In the genomic region with DNA sequence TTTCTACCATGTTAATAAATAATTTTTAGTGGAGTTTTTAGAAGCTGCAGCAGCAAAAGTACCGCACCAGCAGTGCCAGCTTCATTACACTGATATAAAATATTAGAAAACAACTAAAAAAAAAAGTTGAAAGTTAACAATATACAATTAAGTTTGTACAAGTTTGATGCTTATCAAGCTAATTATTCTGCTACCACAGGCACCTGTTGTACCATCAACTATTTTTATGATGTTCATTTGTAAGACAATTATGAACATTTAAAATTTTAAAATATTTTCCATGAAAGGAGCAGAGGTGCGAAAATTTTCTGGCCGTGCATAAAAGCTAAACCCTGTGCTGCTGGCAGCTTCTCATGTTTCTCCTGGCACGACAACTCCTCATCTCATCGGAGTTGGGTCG, we compare ENCODE assay signal across 4 fruit fly cellular contexts.
TF ChIP-seq lines count a peak whose summit lies in the region.

No protein-coding gene starts in this region.

- no peak for TF ChIP-seq CTCF in whole organism, embryonic (GFP tag; optimal IDR thresholded peaks at IDR 0.05; lab: Kevin White, UChicago)

TF ChIP-seq in whole organism, embryonic, 481 proteins besides CTCF, POLR2A, EP300 and RAD21:
- TF ChIP-seq Dek (tag; optimal IDR thresholded peaks at IDR 0.05; lab: Kevin White, UChicago) (no peak), CG13287 (GFP tag; IDR thresholded peaks at IDR 0.05; lab: Robert Waterston, UW; ENCODE audit: partially characterized antibody) (no peak), CG9727 (GFP tag; optimal IDR thresholded peaks at IDR 0.05; lab: Kevin White, UChicago) (no peak), lbe (GFP tag; optimal IDR thresholded peaks at IDR 0.05; lab: Kevin White, UChicago) (peak; percentile 24), ato (GFP tag; IDR thresholded peaks at IDR 0.05; lab: Robert Waterston, UW; ENCODE audit: partially characterized antibody) (no peak), corto (GFP tag; optimal IDR thresholded peaks at IDR 0.05; lab: Kevin White, UChicago) (peak; percentile 57), Drgx (GFP tag; IDR thresholded peaks at IDR 0.05; lab: Robert Waterston, UW) (peak; percentile 67; the same call in 1 of the 2 replicates), bsh (GFP tag; optimal IDR thresholded peaks at IDR 0.05; lab: Kevin White, UChicago) (peak in 1 of 2 experiments; percentile 73), Med (GFP tag; lab: Kevin White, UChicago) (peak; percentile 12)

TF ChIP-seq in whole organism, prepupa, 60 proteins besides CTCF, POLR2A, EP300 and RAD21 (continues in another document):
- TF ChIP-seq CG6854 (GFP tag; optimal IDR thresholded peaks at IDR 0.05; lab: Kevin White, UChicago) (peak; percentile 82), CG32006 (GFP tag; optimal IDR thresholded peaks at IDR 0.05; lab: Kevin White, UChicago) (peak; percentile 91), CG6808 (GFP tag; optimal IDR thresholded peaks at IDR 0.05; lab: Kevin White, UChicago) (peak; percentile 82), eg (GFP tag; IDR thresholded peaks at IDR 0.05; lab: Robert Waterston, UW) (peak; percentile 55), Blimp-1 (GFP tag; optimal IDR thresholded peaks at IDR 0.05; lab: Kevin White, UChicago) (peak; percentile 53), cyc (GFP tag; optimal IDR thresholded peaks at IDR 0.05; lab: Kevin White, UChicago) (peak; percentile 88), net (GFP tag; optimal IDR thresholded peaks at IDR 0.05; lab: Kevin White, UChicago) (peak; percentile 73), CG10631 (GFP tag; optimal IDR thresholded peaks at IDR 0.05; lab: Kevin White, UChicago) (peak; percentile 77), achi (GFP tag; optimal IDR thresholded peaks at IDR 0.05; lab: Kevin White, UChicago) (peak; percentile 77), Sox102F (GFP tag; optimal IDR thresholded peaks at IDR 0.05; lab: Kevin White, UChicago) (peak; percentile 93), ss (GFP tag; optimal IDR thresholded peaks at IDR 0.05; lab: Kevin White, UChicago) (peak; percentile 48 to 70), Eip93F (GFP tag; optimal IDR thresholded peaks at IDR 0.05; lab: Kevin White, UChicago) (peak; percentile 73), Gug (GFP tag; IDR thresholded peaks at IDR 0.05; lab: Robert Waterston, UW) (peak; percentile 47; the same call in 1 of the 2 replicates), fkh (GFP tag; optimal IDR thresholded peaks at IDR 0.05; lab: Kevin White, UChicago) (no peak), fd59A (GFP tag; optimal IDR thresholded peaks at IDR 0.05; lab: Kevin White, UChicago) (peak; percentile 45), dsx (GFP tag; optimal IDR thresholded peaks at IDR 0.05; lab: Kevin White, UChicago; ENCODE audit: poor library complexity, severe bottlenecking) (peak; percentile 59), CG6276 (GFP tag; optimal IDR thresholded peaks at IDR 0.05; lab: Kevin White, UChicago) (peak; percentile 78), CG11902 (GFP tag; optimal IDR thresholded peaks at IDR 0.05; lab: Kevin White, UChicago) (peak; percentile 68), esn (GFP tag; optimal IDR thresholded peaks at IDR 0.05; lab: Kevin White, UChicago) (peak; percentile 93), Lpt (GFP tag; optimal IDR thresholded peaks at IDR 0.05; lab: Kevin White, UChicago) (peak; percentile 8), spab (GFP tag; optimal IDR thresholded peaks at IDR 0.05; lab: Kevin White, UChicago) (peak; percentile 60), OdsH (GFP tag; optimal IDR thresholded peaks at IDR 0.05; lab: Kevin White, UChicago) (peak; percentile 83), Hr4 (GFP tag; optimal IDR thresholded peaks at IDR 0.05; lab: Kevin White, UChicago) (peak; percentile 73), CG8632 (GFP tag; optimal IDR thresholded peaks at IDR 0.05; lab: Kevin White, UChicago) (peak; percentile 45), svp (GFP tag; lab: Kevin White, UChicago) (peak; percentile 95)

TF ChIP-seq in whole organism, pupa, 21 proteins besides CTCF, POLR2A, EP300 and RAD21:
- peak; percentile 94 for TF ChIP-seq CG14655 (GFP tag; optimal IDR thresholded peaks at IDR 0.05; lab: Kevin White, UChicago)
- TF ChIP-seq CG32121 (GFP tag; IDR thresholded peaks at IDR 0.05; lab: Robert Waterston, UW), result peak; percentile 49; the same call in 1 of the 2 replicates
- no peak for TF ChIP-seq CG10348 (GFP tag; IDR thresholded peaks at IDR 0.05; lab: Robert Waterston, UW)
- TF ChIP-seq D1 (tag; optimal IDR thresholded peaks at IDR 0.05; lab: Kevin White, UChicago), result no peak
- peak; percentile 75 for TF ChIP-seq Pif1A (GFP tag; optimal IDR thresholded peaks at IDR 0.05; lab: Kevin White, UChicago)
- peak; percentile 61 for TF ChIP-seq CG8159 (tag; optimal IDR thresholded peaks at IDR 0.05; lab: Kevin White, UChicago)
- TF ChIP-seq gl (tag; optimal IDR thresholded peaks at IDR 0.05; lab: Kevin White, UChicago), result peak; percentile 64
- TF ChIP-seq Pif1B (GFP tag; optimal IDR thresholded peaks at IDR 0.05; lab: Kevin White, UChicago), result peak; percentile 81
- 0 out of 3 replicates have a peak, but pooled peaks have one; percentile 20 for TF ChIP-seq fd96Ca (GFP tag; IDR thresholded peaks at IDR 0.05; lab: Robert Waterston, UW)
- no peak for TF ChIP-seq CG13204 (GFP tag; optimal IDR thresholded peaks at IDR 0.05; lab: Kevin White, UChicago)
- TF ChIP-seq CG15710 (tag; optimal IDR thresholded peaks at IDR 0.05; lab: Kevin White, UChicago), result peak; percentile 56
- TF ChIP-seq CG8301 (tag; optimal IDR thresholded peaks at IDR 0.05; lab: Kevin White, UChicago), result peak; percentile 91
- TF ChIP-seq rn (GFP tag; IDR thresholded peaks at IDR 0.05; lab: Robert Waterston, UW), result no peak
- TF ChIP-seq CG34367 (tag; optimal IDR thresholded peaks at IDR 0.05; lab: Kevin White, UChicago), result peak; percentile 72
- TF ChIP-seq Snoo (tag; optimal IDR thresholded peaks at IDR 0.05; lab: Kevin White, UChicago), result peak; percentile 39
- no peak for TF ChIP-seq EcR (GFP tag; optimal IDR thresholded peaks at IDR 0.05; lab: Kevin White, UChicago)
- TF ChIP-seq CG9948 (tag; optimal IDR thresholded peaks at IDR 0.05; lab: Kevin White, UChicago), result peak; percentile 87
- peak; percentile 62 for TF ChIP-seq CG4496 (GFP tag; IDR thresholded peaks at IDR 0.05; lab: Robert Waterston, UW)
- TF ChIP-seq CG17806 (tag; optimal IDR thresholded peaks at IDR 0.05; lab: Kevin White, UChicago), result peak; percentile 85
- TF ChIP-seq Ets98B (GFP tag; IDR thresholded peaks at IDR 0.05; lab: Robert Waterston, UW), result peak; percentile 41; the same call in 1 of the 2 replicates
- peak; percentile 14; the same call in 1 of the 2 replicates for TF ChIP-seq CG12605 (GFP tag; IDR thresholded peaks at IDR 0.05; lab: Robert Waterston, UW)

TF ChIP-seq in whole organism, wandering third instar larva, 38 proteins besides CTCF, POLR2A, EP300 and RAD21 (continues in another document):
- TF ChIP-seq dmrt93B (GFP tag; optimal IDR thresholded peaks at IDR 0.05; lab: Kevin White, UChicago), result peak; percentile 80
- peak; percentile 37 to 90 for TF ChIP-seq foxo (GFP tag; optimal IDR thresholded peaks at IDR 0.05; lab: Kevin White, UChicago)
- TF ChIP-seq Hr78 (GFP tag; optimal IDR thresholded peaks at IDR 0.05; lab: Kevin White, UChicago), result no peak
- TF ChIP-seq woc (GFP tag; optimal IDR thresholded peaks at IDR 0.05; lab: Kevin White, UChicago), result peak; percentile 84
- peak; percentile 37 for TF ChIP-seq Jra (GFP tag; optimal IDR thresholded peaks at IDR 0.05; lab: Kevin White, UChicago)
- peak; percentile 85 for TF ChIP-seq br (GFP tag; optimal IDR thresholded peaks at IDR 0.05; lab: Kevin White, UChicago)
- no peak for TF ChIP-seq Dfd (GFP tag; optimal IDR thresholded peaks at IDR 0.05; lab: Kevin White, UChicago)
- no peak for TF ChIP-seq Mio (GFP tag; optimal IDR thresholded peaks at IDR 0.05; lab: Kevin White, UChicago)
- no peak for TF ChIP-seq lola (GFP tag; optimal IDR thresholded peaks at IDR 0.05; lab: Kevin White, UChicago)
- peak; percentile 57 for TF ChIP-seq brk (GFP tag; optimal IDR thresholded peaks at IDR 0.05; lab: Kevin White, UChicago)
- peak; percentile 44 for TF ChIP-seq dsf (GFP tag; optimal IDR thresholded peaks at IDR 0.05; lab: Kevin White, UChicago; ENCODE audit: borderline replicate concordance)
- no peak for TF ChIP-seq dl (GFP tag; optimal IDR thresholded peaks at IDR 0.05; lab: Kevin White, UChicago; ENCODE audit: insufficient read depth in 1 of 2, partially characterized antibody in 2 of 2)
- TF ChIP-seq Rel (GFP tag; optimal IDR thresholded peaks at IDR 0.05; lab: Kevin White, UChicago), result peak; percentile 22
- TF ChIP-seq Rel (tag; optimal IDR thresholded peaks at IDR 0.05; lab: Kevin White, UChicago), result no peak
- TF ChIP-seq pan (optimal IDR thresholded peaks at IDR 0.05; lab: Kevin White, UChicago), result no peak
- peak; percentile 83 for TF ChIP-seq ey (GFP tag; optimal IDR thresholded peaks at IDR 0.05; lab: Kevin White, UChicago)
- TF ChIP-seq tai (GFP tag; optimal IDR thresholded peaks at IDR 0.05; lab: Kevin White, UChicago), result peak; percentile 46
- peak; percentile 77 for TF ChIP-seq Hnf4 (GFP tag; optimal IDR thresholded peaks at IDR 0.05; lab: Kevin White, UChicago)
- TF ChIP-seq OdsH (GFP tag; optimal IDR thresholded peaks at IDR 0.05; lab: Kevin White, UChicago), result peak; percentile 86
- TF ChIP-seq CrebA (GFP tag; optimal IDR thresholded peaks at IDR 0.05; lab: Kevin White, UChicago; ENCODE audit: borderline replicate concordance), result peak; percentile 47
- no peak for TF ChIP-seq Vsx2 (GFP tag; optimal IDR thresholded peaks at IDR 0.05; lab: Kevin White, UChicago; ENCODE audit: partially characterized antibody)
- TF ChIP-seq CG9705 (GFP tag; optimal IDR thresholded peaks at IDR 0.05; lab: Kevin White, UChicago), result peak; percentile 66
- peak; percentile 89 for TF ChIP-seq fru (GFP tag; optimal IDR thresholded peaks at IDR 0.05; lab: Kevin White, UChicago)
- no peak for TF ChIP-seq usp (GFP tag; optimal IDR thresholded peaks at IDR 0.05; lab: Kevin White, UChicago)
- TF ChIP-seq GATAd (GFP tag; optimal IDR thresholded peaks at IDR 0.05; lab: Kevin White, UChicago), result no peak
- TF ChIP-seq rgr (GFP tag; optimal IDR thresholded peaks at IDR 0.05; lab: Kevin White, UChicago), result peak; percentile 86
- TF ChIP-seq psq (GFP tag; optimal IDR thresholded peaks at IDR 0.05; lab: Kevin White, UChicago), result peak; percentile 67
- TF ChIP-seq jim (GFP tag; optimal IDR thresholded peaks at IDR 0.05; lab: Kevin White, UChicago), result no peak
- no peak for TF ChIP-seq sv (GFP tag; optimal IDR thresholded peaks at IDR 0.05; lab: Kevin White, UChicago)
- TF ChIP-seq sage (GFP tag; optimal IDR thresholded peaks at IDR 0.05; lab: Kevin White, UChicago), result peak; percentile 84
- peak; percentile 85 for TF ChIP-seq h (GFP tag; optimal IDR thresholded peaks at IDR 0.05; lab: Kevin White, UChicago)
- peak; percentile 90 for TF ChIP-seq Sp1 (GFP tag; optimal IDR thresholded peaks at IDR 0.05; lab: Kevin White, UChicago)
- no peak for TF ChIP-seq Abd-B (GFP tag; optimal IDR thresholded peaks at IDR 0.05; lab: Kevin White, UChicago)
- no peak for TF ChIP-seq N (GFP tag; optimal IDR thresholded peaks at IDR 0.05; lab: Kevin White, UChicago)
- TF ChIP-seq CG32264 (GFP tag; optimal IDR thresholded peaks at IDR 0.05; lab: Kevin White, UChicago), result peak; percentile 59
